Worm (Caenorhabditis elegans): ENCODE data around the gene mccc-1.

mccc-1 gene

DNA sequence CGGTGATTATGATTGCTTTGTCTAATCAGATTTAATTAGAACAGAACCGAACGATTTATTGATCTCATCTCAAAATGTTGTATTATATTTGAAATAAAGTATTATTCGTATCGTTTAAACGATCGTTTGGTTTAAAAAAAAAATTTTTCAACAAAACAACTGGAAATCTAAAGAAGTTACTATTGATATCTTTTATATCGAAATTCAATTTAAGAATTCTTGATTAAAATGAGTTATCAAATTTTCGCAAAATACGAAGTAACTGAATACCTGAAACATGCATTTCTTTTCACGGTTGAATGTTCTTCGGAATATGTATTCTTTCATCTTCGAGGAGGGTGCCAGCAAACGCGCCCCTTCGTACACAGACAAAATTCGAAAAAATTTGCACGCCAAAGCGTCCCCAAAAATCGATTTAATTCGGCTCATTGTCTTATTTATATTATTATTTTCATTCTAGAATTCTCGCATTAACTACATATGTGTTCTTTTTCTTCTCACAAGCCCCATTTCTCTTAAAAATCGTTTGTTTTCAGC, 26.4 kb upstream of the mccc-1 start, which contains the start of gene npp-1:
npp-1 (plus strand) TSS at position 537 of the 537 bp plus-strand sequence.
- TF ChIP-seq ces-1 (GFP tag; optimal IDR thresholded peaks at IDR 0.05) (no peak), F49E8.2 (tag; optimal IDR thresholded peaks at IDR 0.05; ENCODE audit: borderline replicate concordance) (no peak), hif-1 (tag; optimal IDR thresholded peaks at IDR 0.05) (no peak), nhr-48 (tag; optimal IDR thresholded peaks at IDR 0.05) (no peak), php-3 (GFP tag; IDR thresholded peaks at IDR 0.05) (no peak), nhr-28 (tag; optimal IDR thresholded peaks at IDR 0.05) (peak; percentile 17), unc-130 (GFP tag; optimal IDR thresholded peaks at IDR 0.05) (peak; percentile 10), aha-1 (tag) (peak; percentile 57), daf-16 (GFP tag; optimal IDR thresholded peaks at IDR 0.05) (no peak), daf-16 (tag; optimal IDR thresholded peaks at IDR 0.05) (peak; percentile 12), zfp-3 (GFP tag; conservative IDR thresholded peaks at IDR 0.05) (no peak), dpl-1 (GFP tag; optimal IDR thresholded peaks at IDR 0.05) (peak; percentile 55), dmd-6 (GFP tag; IDR thresholded peaks at IDR 0.05) (no peak), lin-38 (GFP tag; IDR thresholded peaks at IDR 0.05) (peak; percentile 86), skn-1 (tag; optimal IDR thresholded peaks at IDR 0.05) (no peak), Y105C5A.15 (GFP tag; IDR thresholded peaks at IDR 0.05) (no peak), nhr-77 (tag; optimal IDR thresholded peaks at IDR 0.05) (peak; percentile 28), nhr-102 (tag; optimal IDR thresholded peaks at IDR 0.05) (no peak), Y5F2A.4 (GFP tag; optimal IDR thresholded peaks at IDR 0.05) (no peak), rbr-2 (tag; optimal IDR thresholded peaks at IDR 0.05) (no peak), ztf-11 (tag; optimal IDR thresholded peaks at IDR 0.05) (no peak), vab-7 (GFP tag; IDR thresholded peaks at IDR 0.05) (0 out of 2 replicates have a peak, but pooled peaks have one; percentile 5), nhr-76 (tag; optimal IDR thresholded peaks at IDR 0.05) (no peak), nhr-41 (GFP tag; IDR thresholded peaks at IDR 0.05) (no peak), nhr-6 (tag; optimal IDR thresholded peaks at IDR 0.05) (no peak), lin-1 (GFP tag; IDR thresholded peaks at IDR 0.05) (no peak), mes-2 (tag; optimal IDR thresholded peaks at IDR 0.05; ENCODE audit: poor library complexity, severe bottlenecking) (peak; percentile 88), dmd-8 (GFP tag; IDR thresholded peaks at IDR 0.05) (no peak), unc-62 (GFP tag; optimal IDR thresholded peaks at IDR 0.05 in 1 of 2) (peak in 1 of 2 experiments; percentile 92), unc-62 (tag; optimal IDR thresholded peaks at IDR 0.05) (no peak), T20F7.1 (GFP tag; optimal IDR thresholded peaks at IDR 0.05) (peak; percentile 7), hlh-11 (tag; optimal IDR thresholded peaks at IDR 0.05) (no peak), lim-7 (GFP tag; IDR thresholded peaks at IDR 0.05) (no peak), zfp-2 (tag; optimal IDR thresholded peaks at IDR 0.05) (no peak), lin-13 (GFP tag; optimal IDR thresholded peaks at IDR 0.05) (peak; percentile 30), ceh-28 (tag; optimal IDR thresholded peaks at IDR 0.05) (no peak), madf-5 (GFP tag; IDR thresholded peaks at IDR 0.05) (no peak), snpc-1.2 (GFP tag; IDR thresholded peaks at IDR 0.05) (no peak), dve-1 (tag; optimal IDR thresholded peaks at IDR 0.05; ENCODE audit: insufficient read depth) (peak; percentile 20)

DNA sequence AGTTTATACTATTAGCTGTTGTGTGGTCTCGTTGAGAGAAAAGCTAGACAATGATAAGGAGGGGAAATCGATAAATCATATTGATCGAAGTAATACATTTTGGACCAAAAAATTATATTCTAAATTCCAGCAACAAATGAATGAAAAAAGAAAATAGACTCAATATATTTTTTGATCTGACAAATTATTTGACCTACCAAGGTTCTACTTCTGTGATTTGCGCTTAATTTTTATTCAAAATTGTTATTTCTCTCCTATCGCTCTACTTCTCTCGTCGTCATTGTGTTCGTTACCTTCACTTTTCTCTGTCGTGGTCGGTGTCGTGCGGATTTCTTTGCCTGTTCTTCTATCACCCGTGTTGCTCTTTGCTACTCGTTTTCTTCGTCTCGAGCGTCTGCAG, 25.4 kb upstream of the mccc-1 start:
- no peak for TF ChIP-seq dve-1 (tag; optimal IDR thresholded peaks at IDR 0.05; ENCODE audit: insufficient read depth)
- TF ChIP-seq lin-1 (GFP tag; IDR thresholded peaks at IDR 0.05) = no peak
- no peak for TF ChIP-seq lir-3 (tag; optimal IDR thresholded peaks at IDR 0.05)
- TF ChIP-seq mxl-3 (GFP tag; optimal IDR thresholded peaks at IDR 0.05) = no peak
- no peak for TF ChIP-seq tag-97 (GFP tag; IDR thresholded peaks at IDR 0.05)
- no peak for TF ChIP-seq Y48G9A.11 (GFP tag; IDR thresholded peaks at IDR 0.05)
- TF ChIP-seq mdt-29 (GFP tag; IDR thresholded peaks at IDR 0.05) = no peak
- no peak for TF ChIP-seq nhr-11 (tag; optimal IDR thresholded peaks at IDR 0.05)
- no peak for TF ChIP-seq daf-8 (GFP tag; IDR thresholded peaks at IDR 0.05)
- TF ChIP-seq sdz-12 (GFP tag; optimal IDR thresholded peaks at IDR 0.05) = no peak
- no peak for TF ChIP-seq egl-43 (GFP tag; IDR thresholded peaks at IDR 0.05)
- no peak for TF ChIP-seq vab-7 (GFP tag; IDR thresholded peaks at IDR 0.05)
- no peak for TF ChIP-seq zip-2 (tag; optimal IDR thresholded peaks at IDR 0.05)
- no peak for TF ChIP-seq nhr-111 (GFP tag; optimal IDR thresholded peaks at IDR 0.05)
- no peak for TF ChIP-seq dmd-9 (GFP tag; IDR thresholded peaks at IDR 0.05)

Measured in whole organism, L4 larva.